Fruit fly (Drosophila melanogaster) whole organism, pupa: ENCODE data around the gene CG15747.
A peak's percentile ranks its signal among the peaks of the same experiment; 100 is the strongest.

ENCODE experiments used
- CG10348 ChIP-seq: fragments of 200-800 bp; sonication (Bioruptor generic); IDR thresholded peaks from 2 replicates; pipeline ENCODE4 v1.3.6; 2022; ENCODE audit warnings: missing biosample characterization, missing genetic modification characterization
- CG12605 ChIP-seq: fragments of 200-800 bp; sonication (Bioruptor generic); IDR thresholded peaks from 2 replicates; pipeline ENCODE4 v1.3.6; 2022; ENCODE audit warnings: missing biosample characterization, missing genetic modification characterization
- CG13204 ChIP-seq: fragments of 200-800 bp; sonication (Bioruptor generic); optimal IDR thresholded peaks from 2 replicates; lab custom pipeline; 2018; ENCODE audit warnings: missing biosample characterization, mild to moderate bottlenecking, missing genetic modification characterization, moderate library complexity
- CG14655 ChIP-seq: fragments of 200-800 bp; sonication (Bioruptor generic); optimal IDR thresholded peaks from 3 replicates; lab custom pipeline; 2017; ENCODE audit warnings: mild to moderate bottlenecking, missing biosample characterization, missing genetic modification reagents, missing genetic modification characterization
- CG15710 ChIP-seq: fragments of 200-800 bp; sonication (Bioruptor generic); optimal IDR thresholded peaks from 2 replicates; lab custom pipeline; 2018; ENCODE audit warnings: missing biosample characterization, mild to moderate bottlenecking, missing genetic modification characterization, moderate library complexity
- CG17806 ChIP-seq: fragments of 200-800 bp; sonication (Bioruptor generic); optimal IDR thresholded peaks from 2 replicates; lab custom pipeline; 2018; ENCODE audit warnings: missing biosample characterization, mild to moderate bottlenecking, missing genetic modification characterization, moderate library complexity
- CG32121 ChIP-seq: fragments of 200-800 bp; sonication (Bioruptor generic); IDR thresholded peaks from 2 replicates; pipeline ENCODE4 v1.3.6; 2022; ENCODE audit warnings: missing biosample characterization, missing genetic modification characterization
- CG34367 ChIP-seq: fragments of 200-800 bp; sonication (Bioruptor generic); optimal IDR thresholded peaks from 2 replicates; lab custom pipeline; 2018; ENCODE audit warnings: missing biosample characterization, mild to moderate bottlenecking, missing genetic modification characterization
- CG4496 ChIP-seq: fragments of 200-800 bp; sonication (Bioruptor generic); IDR thresholded peaks from 3 replicates; pipeline ENCODE4 v1.3.6; 2022; ENCODE audit warnings: missing biosample characterization, missing genetic modification characterization
- CG8159 ChIP-seq: fragments of 200-800 bp; sonication (Bioruptor generic); optimal IDR thresholded peaks from 3 replicates; lab custom pipeline; 2018; ENCODE audit warnings: missing biosample characterization, mild to moderate bottlenecking, missing genetic modification characterization, moderate library complexity
- CG8301 ChIP-seq: fragments of 200-800 bp; sonication (Bioruptor generic); optimal IDR thresholded peaks from 2 replicates; lab custom pipeline; 2018; ENCODE audit warnings: missing biosample characterization, mild to moderate bottlenecking, missing genetic modification characterization
- CG9948 ChIP-seq: fragments of 200-800 bp; sonication (Bioruptor generic); optimal IDR thresholded peaks from 2 replicates; lab custom pipeline; 2018; ENCODE audit warnings: missing biosample characterization, mild to moderate bottlenecking, missing genetic modification characterization, moderate library complexity
- D1 ChIP-seq: fragments of 200-800 bp; sonication (Bioruptor generic); optimal IDR thresholded peaks from 2 replicates; lab custom pipeline; 2018; ENCODE audit warnings: missing biosample characterization, mild to moderate bottlenecking, missing genetic modification characterization, moderate library complexity
- EcR ChIP-seq: fragments of 200-800 bp; sonication (Bioruptor generic); optimal IDR thresholded peaks from 3 replicates; lab custom pipeline; 2019; ENCODE audit warnings: missing biosample characterization, missing genetic modification characterization, mild to moderate bottlenecking, moderate library complexity, missing genetic modification reagents
- Ets98B ChIP-seq: fragments of 200-800 bp; sonication (Bioruptor generic); IDR thresholded peaks from 2 replicates; pipeline ENCODE4 v1.3.6; 2022; ENCODE audit warnings: missing biosample characterization, missing genetic modification characterization
- Pif1A ChIP-seq: fragments of 200-800 bp; sonication (Bioruptor generic); optimal IDR thresholded peaks from 3 replicates; lab custom pipeline; 2016; ENCODE audit warnings: missing biosample characterization, missing genetic modification characterization
- Pif1B ChIP-seq: fragments of 200-800 bp; sonication (Bioruptor generic); optimal IDR thresholded peaks from 3 replicates; lab custom pipeline; 2016; ENCODE audit warnings: missing biosample characterization, missing genetic modification characterization
- Snoo ChIP-seq: fragments of 200-800 bp; sonication (Bioruptor generic); optimal IDR thresholded peaks from 3 replicates; lab custom pipeline; 2017; ENCODE audit warnings: missing biosample characterization, mild to moderate bottlenecking, missing genetic modification characterization, inconsistent platforms
- fd96Ca ChIP-seq: fragments of 200-800 bp; sonication (Bioruptor generic); IDR thresholded peaks from 3 replicates; pipeline ENCODE4 v1.3.6; 2022; ENCODE audit warnings: missing biosample characterization, missing genetic modification characterization
- gl ChIP-seq: fragments of 200-800 bp; sonication (Bioruptor generic); optimal IDR thresholded peaks from 2 replicates; lab custom pipeline; 2018; ENCODE audit warnings: missing biosample characterization, mild to moderate bottlenecking, missing genetic modification characterization
- rn ChIP-seq: fragments of 200-800 bp; sonication (Bioruptor generic); IDR thresholded peaks from 2 replicates; pipeline ENCODE4 v1.3.6; 2022; ENCODE audit warnings: missing biosample characterization, missing genetic modification characterization

CG15747 gene

dm6 chrX:13369438-13369837 lies 31.3 kb downstream of the CG15747 start:
- no peak for TF ChIP-seq rn
- TF ChIP-seq CG10348 (GFP tag; lab: Robert Waterston, UW), result no peak
- no peak for TF ChIP-seq CG14655 (GFP tag; lab: Kevin White, UChicago)
- no peak for TF ChIP-seq gl (tag; lab: Kevin White, UChicago)
- TF ChIP-seq CG13204 (GFP tag; lab: Kevin White, UChicago), result no peak
- TF ChIP-seq CG17806, result no peak
- no peak for TF ChIP-seq EcR (GFP tag; lab: Kevin White, UChicago)
- TF ChIP-seq CG32121 (GFP tag; lab: Robert Waterston, UW), result no peak
- no peak for TF ChIP-seq Ets98B (GFP tag; lab: Robert Waterston, UW)
- TF ChIP-seq CG8301, result no peak
- no peak for TF ChIP-seq CG4496 (GFP tag; lab: Robert Waterston, UW)
- TF ChIP-seq CG34367 (tag; lab: Kevin White, UChicago), result no peak
- no peak for TF ChIP-seq Snoo (tag; lab: Kevin White, UChicago)

DNA sequence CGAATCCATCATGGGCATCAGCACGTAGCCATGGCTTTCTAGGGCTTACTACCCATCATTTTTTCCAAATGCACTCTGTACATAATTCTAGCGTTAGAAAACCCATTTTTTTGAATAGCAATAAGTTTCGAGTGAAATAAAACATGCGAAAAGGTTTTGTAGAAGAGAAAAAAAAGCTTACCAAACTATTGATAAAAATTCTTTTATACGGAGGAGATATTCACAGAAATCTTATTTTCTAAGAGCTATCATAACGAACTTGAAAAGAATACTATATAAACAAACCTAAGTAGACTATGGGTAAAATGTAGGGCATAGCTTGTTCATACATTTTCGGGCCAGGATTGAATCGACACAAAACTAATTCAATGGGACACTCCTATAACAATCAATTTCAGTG lies 32.2 kb downstream of the CG15747 start, which contains the start of gene CG1640:
TSS of gene CG1640 (plus strand) at position 301 of the 400 bp plus-strand sequence.
- TF ChIP-seq EcR (GFP tag; lab: Kevin White, UChicago) (no peak), Pif1A (no peak), CG32121 (GFP tag; lab: Robert Waterston, UW) (no peak), CG12605 (GFP tag; lab: Robert Waterston, UW) (no peak), fd96Ca (no peak), CG15710 (no peak)

dm6 chrX:13370826-13371703 lies 32.9 kb downstream of the CG15747 start:
- TF ChIP-seq CG17806 (no peak), Snoo (tag; lab: Kevin White, UChicago) (no peak), rn (no peak), CG9948 (tag; lab: Kevin White, UChicago) (no peak), CG15710 (no peak), CG4496 (GFP tag; lab: Robert Waterston, UW) (peak; percentile 54; the same call in 2 of the 3 replicates), Pif1B (GFP tag; lab: Kevin White, UChicago) (no peak), CG8159 (tag; lab: Kevin White, UChicago) (no peak), EcR (GFP tag; lab: Kevin White, UChicago) (no peak), CG13204 (GFP tag; lab: Kevin White, UChicago) (no peak), Pif1A (no peak), D1 (tag; lab: Kevin White, UChicago) (no peak), fd96Ca (no peak), CG10348 (GFP tag; lab: Robert Waterston, UW) (no peak), Ets98B (GFP tag; lab: Robert Waterston, UW) (peak; percentile 17; the same call in 1 of the 2 replicates), CG12605 (GFP tag; lab: Robert Waterston, UW) (no peak), CG32121 (GFP tag; lab: Robert Waterston, UW) (peak; percentile 28; the same call in 1 of the 2 replicates), CG8301 (no peak), gl (tag; lab: Kevin White, UChicago) (no peak), CG34367 (tag; lab: Kevin White, UChicago) (no peak), CG14655 (GFP tag; lab: Kevin White, UChicago) (no peak)

DNA sequence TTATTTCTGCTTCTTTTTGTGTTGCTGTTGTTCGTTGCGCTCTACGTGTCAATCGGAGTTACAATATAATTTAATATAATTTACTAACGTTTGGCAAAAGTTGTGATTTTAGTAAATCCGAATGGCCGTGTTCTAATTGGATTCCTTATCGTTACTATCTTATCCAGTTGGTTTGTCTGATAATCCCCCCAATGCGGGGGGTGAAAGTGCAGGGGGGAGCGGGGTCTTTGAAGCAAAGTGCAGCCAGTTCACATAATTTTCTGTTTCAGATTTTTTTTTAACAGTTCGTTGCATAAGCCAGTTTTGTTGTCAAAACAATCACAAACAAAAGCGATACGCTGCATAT lies 33.6 kb downstream of the CG15747 start:
- TF ChIP-seq CG14655 (GFP tag; lab: Kevin White, UChicago), result no peak
- TF ChIP-seq CG8159 (tag; lab: Kevin White, UChicago), result no peak
- no peak for TF ChIP-seq CG34367 (tag; lab: Kevin White, UChicago)
- TF ChIP-seq EcR (GFP tag; lab: Kevin White, UChicago), result no peak

- TF ChIP-seq fd96Ca (no peak), CG12605 (GFP tag; lab: Robert Waterston, UW) (0 out of 2 replicates have a peak, but pooled peaks have one; percentile 19), CG10348 (GFP tag; lab: Robert Waterston, UW) (no peak)
Measured at dm6 chrX:13372512-13372911, 34.4 kb downstream of the CG15747 start.

dm6 chrX:13373239-13374153 lies 35.4 kb downstream of the CG15747 start:
- TF ChIP-seq Pif1B (GFP tag; lab: Kevin White, UChicago), result peak; percentile 81
- peak; percentile 84 for TF ChIP-seq CG8301
- peak; percentile 85 for TF ChIP-seq CG15710
- TF ChIP-seq CG13204 (GFP tag; lab: Kevin White, UChicago), result peak; percentile 59
- peak; percentile 85 for TF ChIP-seq CG9948 (tag; lab: Kevin White, UChicago)
- peak; percentile 85 for TF ChIP-seq CG4496 (GFP tag; lab: Robert Waterston, UW)
- TF ChIP-seq CG17806, result peak; percentile 84
- TF ChIP-seq gl (tag; lab: Kevin White, UChicago), result peak; percentile 54
- peak; percentile 4 for TF ChIP-seq EcR (GFP tag; lab: Kevin White, UChicago)
- TF ChIP-seq CG12605 (GFP tag; lab: Robert Waterston, UW), result peak; percentile 87
- TF ChIP-seq fd96Ca, result 0 out of 3 replicates have a peak, but pooled peaks have one; percentile 53
- TF ChIP-seq Ets98B (GFP tag; lab: Robert Waterston, UW), result peak; percentile 79
- TF ChIP-seq CG32121 (GFP tag; lab: Robert Waterston, UW), result peak; percentile 78
- peak; percentile 47; the same call in 1 of the 2 replicates for TF ChIP-seq rn
- TF ChIP-seq D1 (tag; lab: Kevin White, UChicago), result peak; percentile 54
- peak; percentile 67 for TF ChIP-seq Pif1A
- peak; percentile 83 for TF ChIP-seq Snoo (tag; lab: Kevin White, UChicago)
- no peak for TF ChIP-seq CG10348 (GFP tag; lab: Robert Waterston, UW)
- TF ChIP-seq CG8159 (tag; lab: Kevin White, UChicago), result peak; percentile 89
- peak; percentile 79 for TF ChIP-seq CG34367 (tag; lab: Kevin White, UChicago)
- peak; percentile 82 for TF ChIP-seq CG14655 (GFP tag; lab: Kevin White, UChicago)
